Fruit fly (Drosophila melanogaster): ENCODE data around the gene CG8032.

Gene CG8032

dm6 chr3R:8652731-8653130, 11.2 kb upstream of the CG8032 start, which contains the start of the genes Sys1 and Dhod (continued):
- TF ChIP-seq slp2 (GFP tag; optimal IDR thresholded peaks at IDR 0.05) (peak; percentile 6), NC2α (GFP tag; optimal IDR thresholded peaks at IDR 0.05) (no peak), ranshi (GFP tag; IDR thresholded peaks at IDR 0.05) (0 out of 2 replicates have a peak, but pooled peaks have one; percentile 35), seq (GFP tag; IDR thresholded peaks at IDR 0.05) (0 out of 2 replicates have a peak, but pooled peaks have one; percentile 34), ken (GFP tag; IDR thresholded peaks at IDR 0.05) (no peak; the same call in 2 of the 3 replicates), CG4424 (GFP tag; optimal IDR thresholded peaks at IDR 0.05) (peak; percentile 70), H2.0 (GFP tag; IDR thresholded peaks at IDR 0.05) (peak; percentile 56), CG17802 (tag; optimal IDR thresholded peaks at IDR 0.05) (no peak), CG5180 (GFP tag; optimal IDR thresholded peaks at IDR 0.05) (no peak), ap (GFP tag; IDR thresholded peaks at IDR 0.05) (no peak), gcm2 (GFP tag; optimal IDR thresholded peaks at IDR 0.05) (no peak), Xbp1 (GFP tag; optimal IDR thresholded peaks at IDR 0.05) (peak; percentile 76), Lhr (GFP tag; optimal IDR thresholded peaks at IDR 0.05) (no peak), ham (GFP tag; IDR thresholded peaks at IDR 0.05) (no peak), CG2202 (tag; optimal IDR thresholded peaks at IDR 0.05) (no peak), Fer3 (tag; optimal IDR thresholded peaks at IDR 0.05) (peak; percentile 40), CG14441 (GFP tag; IDR thresholded peaks at IDR 0.05) (peak; percentile 69), yki (optimal IDR thresholded peaks at IDR 0.05) (no peak), CG2120 (GFP tag; optimal IDR thresholded peaks at IDR 0.05) (peak; percentile 86), B-H2 (GFP tag; optimal IDR thresholded peaks at IDR 0.05) (peak; percentile 54), CG4820 (GFP tag; optimal IDR thresholded peaks at IDR 0.05) (no peak), vvl (GFP tag; IDR thresholded peaks at IDR 0.05) (peak; percentile 75), CG31365 (tag; optimal IDR thresholded peaks at IDR 0.05) (no peak), kah (GFP tag; optimal IDR thresholded peaks at IDR 0.05) (no peak), esg (GFP tag; conservative IDR thresholded peaks at IDR 0.05) (peak; percentile 49), tap (tag; optimal IDR thresholded peaks at IDR 0.05) (peak; percentile 28), CG1602 (GFP tag; optimal IDR thresholded peaks at IDR 0.05) (peak; percentile 44), stwl (tag; optimal IDR thresholded peaks at IDR 0.05) (peak; percentile 31), CG12236 (GFP tag; optimal IDR thresholded peaks at IDR 0.05) (no peak), Stat92E (GFP tag; optimal IDR thresholded peaks at IDR 0.05) (no peak), HLH3B (GFP tag; IDR thresholded peaks at IDR 0.05) (peak; percentile 62), Hmr (GFP tag; optimal IDR thresholded peaks at IDR 0.05) (peak; percentile 60), Dip3 (GFP tag; optimal IDR thresholded peaks at IDR 0.05) (peak; percentile 77), CG1832 (GFP tag; optimal IDR thresholded peaks at IDR 0.05) (no peak), Camta (GFP tag; optimal IDR thresholded peaks at IDR 0.05) (peak; percentile 28), Hsf (GFP tag; optimal IDR thresholded peaks at IDR 0.05) (peak; percentile 75), danr (GFP tag; IDR thresholded peaks at IDR 0.05) (no peak), C15 (GFP tag; IDR thresholded peaks at IDR 0.05) (0 out of 3 replicates have a peak, but pooled peaks have one; percentile 40), zfh1 (GFP tag; IDR thresholded peaks at IDR 0.05) (peak; percentile 69; the same call in 2 of the 3 replicates), CG7928 (GFP tag; optimal IDR thresholded peaks at IDR 0.05) (peak; percentile 69), Side (GFP tag; optimal IDR thresholded peaks at IDR 0.05) (peak; percentile 34), Blimp-1 (GFP tag; optimal IDR thresholded peaks at IDR 0.05) (peak; percentile 35), grau (tag; optimal IDR thresholded peaks at IDR 0.05) (peak; percentile 69), wdn (GFP tag; IDR thresholded peaks at IDR 0.05) (peak; percentile 43; the same call in 1 of the 2 replicates), Six4 (GFP tag; optimal IDR thresholded peaks at IDR 0.05) (peak; percentile 47), Ets97D (GFP tag; optimal IDR thresholded peaks at IDR 0.05) (peak; percentile 57), dm (GFP tag; optimal IDR thresholded peaks at IDR 0.05) (peak; percentile 58), Xrp1 (GFP tag; IDR thresholded peaks at IDR 0.05) (peak; percentile 69), luna (GFP tag; optimal IDR thresholded peaks at IDR 0.05) (no peak), tx (GFP tag; optimal IDR thresholded peaks at IDR 0.05) (peak; percentile 22), CG5953 (GFP tag; IDR thresholded peaks at IDR 0.05) (no peak), Mrtf (GFP tag; IDR thresholded peaks at IDR 0.05) (no peak)
